Worm (Caenorhabditis elegans) whole organism, late embryonic: ENCODE measurements around the gene F45G2.7.

ENCODE experiments used
- Y22D7AL.16 ChIP-seq: sonication (generic microtip); optimal IDR thresholded peaks from 2 replicates; lab custom pipeline; 2016; ENCODE audit warnings: missing genetic modification characterization, missing compliant biosample characterization
- ama-1 ChIP-seq: fragments of 150-350 bp; optimal IDR thresholded peaks from 2 replicates; lab custom pipeline; 2014
- dmd-4 ChIP-seq: sonication (generic microtip); optimal IDR thresholded peaks from 2 replicates; lab custom pipeline; 2016; ENCODE audit warnings: borderline replicate concordance, missing genetic modification characterization, missing compliant biosample characterization
- lin-11 ChIP-seq: fragments of 200-800 bp; sonication (Bioruptor generic); optimal IDR thresholded peaks from 2 replicates; lab custom pipeline; 2018; ENCODE audit warnings: mild to moderate bottlenecking, missing genetic modification characterization, missing compliant biosample characterization
- pros-1 ChIP-seq: fragments of 150-350 bp; optimal IDR thresholded peaks from 2 replicates; lab custom pipeline; 2014; ENCODE audit warnings: missing biosample characterization, missing genetic modification reagents, missing genetic modification characterization
- sox-4 ChIP-seq: sonication (generic microtip); optimal IDR thresholded peaks from 2 replicates; lab custom pipeline; 2017; ENCODE audit warnings: mild to moderate bottlenecking, missing genetic modification characterization, inconsistent platforms, missing compliant biosample characterization

- TF ChIP-seq lin-11 = no peak
- TF ChIP-seq ama-1 (lab: Kevin White, UChicago) = no peak
- no peak for TF ChIP-seq Y22D7AL.16 (tag; lab: Kevin White, UChicago)
- no peak for TF ChIP-seq pros-1
- no peak for TF ChIP-seq sox-4 (tag; lab: Kevin White, UChicago)
- no peak for TF ChIP-seq dmd-4 (tag; lab: Kevin White, UChicago)
These were observed 20.9 kb upstream of the F45G2.7 start, which contains the start of gene cua-1 for ce11 chrIII:13455207-13455606.
